Fruit fly (Drosophila melanogaster): ENCODE data around the gene CG9213.

Gene CG9213

DNA sequence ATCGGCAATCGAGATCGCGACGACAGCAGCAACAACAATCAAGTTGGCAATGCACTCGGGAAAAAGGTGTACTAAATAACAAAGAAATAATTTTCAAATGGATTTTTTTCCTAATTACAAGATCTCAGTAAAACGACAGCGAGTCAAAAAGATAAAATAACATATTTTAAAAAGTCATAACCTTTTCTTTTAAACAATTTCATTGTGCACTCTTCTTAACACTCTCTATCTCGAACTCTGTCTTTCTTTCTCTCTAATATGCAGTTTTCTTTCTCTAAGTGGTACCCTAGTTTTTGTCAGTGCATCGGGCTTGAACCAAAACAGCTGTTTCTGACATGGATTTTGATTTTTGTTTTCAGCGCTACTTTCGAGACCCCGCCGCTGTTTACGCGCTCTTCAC is 25.3 kb downstream of the CG9213 start (continued):
- TF ChIP-seq CG12659 (GFP tag; optimal IDR thresholded peaks at IDR 0.05) (peak; percentile 78), CG14050 (GFP tag; IDR thresholded peaks at IDR 0.05) (peak; percentile 50; the same call in 2 of the 3 replicates), Ada2b (GFP tag; IDR thresholded peaks at IDR 0.05) (peak; percentile 81), Oaz (GFP tag; IDR thresholded peaks at IDR 0.05) (peak; percentile 63; the same call in 1 of the 2 replicates), Oli (tag; optimal IDR thresholded peaks at IDR 0.05) (peak; percentile 86), rib (GFP tag; IDR thresholded peaks at IDR 0.05) (no peak), CG16815 (GFP tag; optimal IDR thresholded peaks at IDR 0.05) (peak; percentile 24), Hr78 (GFP tag; optimal IDR thresholded peaks at IDR 0.05) (peak in 1 of 2 experiments; percentile 23), CG5953 (GFP tag; IDR thresholded peaks at IDR 0.05) (peak; percentile 56; the same call in 1 of the 2 replicates), gem (tag; optimal IDR thresholded peaks at IDR 0.05) (peak; percentile 89), CG8290 (GFP tag; optimal IDR thresholded peaks at IDR 0.05) (no peak), CG8290 (tag; optimal IDR thresholded peaks at IDR 0.05) (no peak), disco-r (GFP tag; optimal IDR thresholded peaks at IDR 0.05) (peak; percentile 28), Atf6 (GFP tag; IDR thresholded peaks at IDR 0.05) (peak; percentile 80), seq (GFP tag; IDR thresholded peaks at IDR 0.05) (peak; percentile 67; the same call in 1 of the 2 replicates), dmrt99B (tag; optimal IDR thresholded peaks at IDR 0.05) (peak; percentile 88), NC2α (GFP tag; optimal IDR thresholded peaks at IDR 0.05) (peak; percentile 29), Nf-YB (GFP tag; optimal IDR thresholded peaks at IDR 0.05) (peak; percentile 42), al (GFP tag; IDR thresholded peaks at IDR 0.05) (peak; percentile 71), pum (GFP tag; optimal IDR thresholded peaks at IDR 0.05) (peak; percentile 63), eve (GFP tag; optimal IDR thresholded peaks at IDR 0.05) (peak in 1 of 2 experiments; percentile 81), CG10267 (tag; optimal IDR thresholded peaks at IDR 0.05) (peak; percentile 62), CG14710 (tag; optimal IDR thresholded peaks at IDR 0.05) (peak; percentile 50), ATbp (GFP tag; optimal IDR thresholded peaks at IDR 0.05) (peak; percentile 75), CG15479 (GFP tag; optimal IDR thresholded peaks at IDR 0.05) (no peak), z (GFP tag; IDR thresholded peaks at IDR 0.05) (no peak), dimm (GFP tag; IDR thresholded peaks at IDR 0.05) (no peak), CG16779 (GFP tag; IDR thresholded peaks at IDR 0.05) (0 out of 2 replicates have a peak, but pooled peaks have one; percentile 52), CG14860 (GFP tag; IDR thresholded peaks at IDR 0.05; ENCODE audit: partially characterized antibody) (no peak), CG7839 (tag; optimal IDR thresholded peaks at IDR 0.05) (peak; percentile 88), CG18262 (tag; optimal IDR thresholded peaks at IDR 0.05) (peak; percentile 74), Dek (tag; optimal IDR thresholded peaks at IDR 0.05) (peak; percentile 80), nerfin-2 (GFP tag; IDR thresholded peaks at IDR 0.05; ENCODE audit: partially characterized antibody) (no peak), Doc3 (GFP tag; IDR thresholded peaks at IDR 0.05; ENCODE audit: partially characterized antibody) (no peak), CG10959 (GFP tag; IDR thresholded peaks at IDR 0.05) (no peak), Dip3 (GFP tag; optimal IDR thresholded peaks at IDR 0.05) (peak; percentile 54), Vsx1 (GFP tag; optimal IDR thresholded peaks at IDR 0.05) (peak; percentile 25), CG13424 (tag; optimal IDR thresholded peaks at IDR 0.05) (peak; percentile 88), Ptx1 (GFP tag; IDR thresholded peaks at IDR 0.05) (peak; percentile 85), CG18599 (GFP tag; optimal IDR thresholded peaks at IDR 0.05) (peak; percentile 77), CG4617 (GFP tag; optimal IDR thresholded peaks at IDR 0.05; ENCODE audit: borderline replicate concordance) (no peak), CG6854 (GFP tag; optimal IDR thresholded peaks at IDR 0.05) (peak; percentile 54), ash1 (GFP tag; optimal IDR thresholded peaks at IDR 0.05) (no peak), kni (GFP tag; optimal IDR thresholded peaks at IDR 0.05) (no peak), CG2202 (tag; optimal IDR thresholded peaks at IDR 0.05) (no peak), kah (GFP tag; optimal IDR thresholded peaks at IDR 0.05) (peak; percentile 36), pho (GFP tag; optimal IDR thresholded peaks at IDR 0.05) (peak; percentile 70), Atf-2 (GFP tag; optimal IDR thresholded peaks at IDR 0.05) (peak; percentile 55), CG10543 (GFP tag; optimal IDR thresholded peaks at IDR 0.05) (peak; percentile 48), CG3407 (GFP tag; optimal IDR thresholded peaks at IDR 0.05) (peak; percentile 33)
